Worm (Caenorhabditis elegans) whole organism, midembryonic: ENCODE results near the gene cul-6.

ENCODE experiments used
- T22C8.4 ChIP-seq: fragments of 200-800 bp; sonication (Bioruptor generic); IDR thresholded peaks from 2 replicates; pipeline ENCODE4 v1.3.6; 2022; ENCODE audit warnings: missing genetic modification characterization, missing compliant biosample characterization
- cog-1 ChIP-seq: sonication (generic microtip); optimal IDR thresholded peaks from 2 replicates; lab custom pipeline; 2016; ENCODE audit warnings: missing genetic modification characterization, missing compliant biosample characterization
- flt-1 ChIP-seq: fragments of 200-800 bp; sonication (Bioruptor generic); IDR thresholded peaks from 2 replicates; pipeline ENCODE4 v1.3.6; 2022; ENCODE audit warnings: missing genetic modification characterization, missing compliant biosample characterization
- klf-2 ChIP-seq: fragments of 200-800 bp; sonication (Bioruptor generic); conservative IDR thresholded peaks from 2 replicates; pipeline ENCODE4 v1.3.6; 2022; ENCODE audit warnings: missing genetic modification reagents, missing genetic modification characterization, missing compliant biosample characterization
- med-1 ChIP-seq: sonication (generic microtip); optimal IDR thresholded peaks from 2 replicates; lab custom pipeline; 2017; ENCODE audit warnings: missing genetic modification characterization, mild to moderate bottlenecking, missing compliant biosample characterization, antibody characterized with exemption, missing genetic modification reagents; ENCODE audit not compliant: insufficient read depth
- ref-1 ChIP-seq: fragments of 200-800 bp; sonication (Bioruptor generic); conservative IDR thresholded peaks from 2 replicates; pipeline ENCODE4 v1.3.6; 2022; ENCODE audit warnings: missing genetic modification reagents, missing genetic modification characterization, missing compliant biosample characterization
- tab-1 ChIP-seq: fragments of 200-800 bp; sonication (Bioruptor generic); IDR thresholded peaks from 2 replicates; pipeline ENCODE4 v1.3.6; 2022; ENCODE audit warnings: missing genetic modification characterization, missing compliant biosample characterization
- ztf-23 ChIP-seq: fragments of 200-800 bp; sonication (Bioruptor generic); IDR thresholded peaks from 2 replicates; pipeline ENCODE4 v1.3.6; 2022; ENCODE audit warnings: missing genetic modification reagents, missing genetic modification characterization, missing compliant biosample characterization
- ztf-29 ChIP-seq: fragments of 200-800 bp; sonication (Bioruptor generic); IDR thresholded peaks from 2 replicates; pipeline ENCODE4 v1.3.6; 2022; ENCODE audit warnings: missing genetic modification reagents, missing genetic modification characterization, missing compliant biosample characterization

Gene cul-6

ce11 chrIV:12560568-12560967 lies 29.7 kb downstream of the cul-6 start, which contains the start of gene snb-7:
Gene snb-7, plus strand, starts transcription at chrIV:12560868.
- TF ChIP-seq ref-1 (GFP tag; lab: Robert Waterston, UW) (no peak), tab-1 (GFP tag; lab: Robert Waterston, UW) (no peak), ztf-29 (GFP tag; lab: Robert Waterston, UW) (no peak), T22C8.4 (GFP tag; lab: Robert Waterston, UW) (no peak), ztf-23 (GFP tag; lab: Robert Waterston, UW) (no peak), med-1 (GFP tag; lab: Kevin White, UChicago) (no peak), flt-1 (GFP tag; lab: Robert Waterston, UW) (no peak)

ce11 chrIV:12558925-12559450 lies 31.3 kb downstream of the cul-6 start, which contains the start of the genes ZK795.2 and ZK795.3:
Gene ZK795.2, minus strand, starts transcription at chrIV:12558975.
Gene ZK795.3, plus strand, starts transcription at chrIV:12559365.
- TF ChIP-seq tab-1 (GFP tag; lab: Robert Waterston, UW) = no peak
- no peak for TF ChIP-seq med-1 (GFP tag; lab: Kevin White, UChicago)
- no peak for TF ChIP-seq ztf-23 (GFP tag; lab: Robert Waterston, UW)
- no peak for TF ChIP-seq flt-1 (GFP tag; lab: Robert Waterston, UW)
- no peak for TF ChIP-seq klf-2 (GFP tag; lab: Robert Waterston, UW)
- TF ChIP-seq ref-1 (GFP tag; lab: Robert Waterston, UW) = no peak
- TF ChIP-seq T22C8.4 (GFP tag; lab: Robert Waterston, UW) = no peak
- TF ChIP-seq ztf-29 (GFP tag; lab: Robert Waterston, UW) = no peak
- TF ChIP-seq cog-1 = no peak

- TF ChIP-seq ztf-29 (GFP tag; lab: Robert Waterston, UW) = no peak
- no peak for TF ChIP-seq cog-1
- TF ChIP-seq T22C8.4 (GFP tag; lab: Robert Waterston, UW) = no peak
- no peak for TF ChIP-seq med-1 (GFP tag; lab: Kevin White, UChicago)
Observed at ce11 chrIV:12551944-12552343, 38.3 kb downstream of the cul-6 start.

- TF ChIP-seq cog-1 (no peak), klf-2 (GFP tag; lab: Robert Waterston, UW) (no peak), tab-1 (GFP tag; lab: Robert Waterston, UW) (no peak), flt-1 (GFP tag; lab: Robert Waterston, UW) (no peak), ref-1 (GFP tag; lab: Robert Waterston, UW) (no peak), ztf-23 (GFP tag; lab: Robert Waterston, UW) (no peak), med-1 (GFP tag; lab: Kevin White, UChicago) (no peak), T22C8.4 (GFP tag; lab: Robert Waterston, UW) (no peak), ztf-29 (GFP tag; lab: Robert Waterston, UW) (no peak)
Observed at ce11 chrIV:12549014-12549413, 41.2 kb downstream of the cul-6 start.

- TF ChIP-seq ztf-23 (GFP tag; lab: Robert Waterston, UW) = no peak
- no peak for TF ChIP-seq med-1 (GFP tag; lab: Kevin White, UChicago)
- TF ChIP-seq tab-1 (GFP tag; lab: Robert Waterston, UW) = no peak
- TF ChIP-seq ref-1 (GFP tag; lab: Robert Waterston, UW) = no peak
- TF ChIP-seq ztf-29 (GFP tag; lab: Robert Waterston, UW) = no peak
- TF ChIP-seq klf-2 (GFP tag; lab: Robert Waterston, UW) = no peak
- TF ChIP-seq flt-1 (GFP tag; lab: Robert Waterston, UW) = no peak
- no peak for TF ChIP-seq cog-1
- no peak for TF ChIP-seq T22C8.4 (GFP tag; lab: Robert Waterston, UW)
Observed at ce11 chrIV:12547824-12548223, 42.4 kb downstream of the cul-6 start, which contains the start of gene ipmk-1. Gene ipmk-1, plus strand, starts transcription at chrIV:12548124.

- no peak for TF ChIP-seq med-1 (GFP tag; lab: Kevin White, UChicago)
- no peak for TF ChIP-seq tab-1 (GFP tag; lab: Robert Waterston, UW)
- TF ChIP-seq cog-1 = no peak
- TF ChIP-seq ztf-29 (GFP tag; lab: Robert Waterston, UW) = no peak
- no peak for TF ChIP-seq flt-1 (GFP tag; lab: Robert Waterston, UW)
- no peak for TF ChIP-seq ref-1 (GFP tag; lab: Robert Waterston, UW)
- no peak for TF ChIP-seq klf-2 (GFP tag; lab: Robert Waterston, UW)
- no peak for TF ChIP-seq T22C8.4 (GFP tag; lab: Robert Waterston, UW)
- TF ChIP-seq ztf-23 (GFP tag; lab: Robert Waterston, UW) = no peak
Observed at ce11 chrIV:12545902-12546301, 44.3 kb downstream of the cul-6 start.

ce11 chrIV:12545393-12545792 lies 44.9 kb downstream of the cul-6 start:
- TF ChIP-seq ztf-29 (GFP tag; lab: Robert Waterston, UW) (no peak), ztf-23 (GFP tag; lab: Robert Waterston, UW) (no peak), med-1 (GFP tag; lab: Kevin White, UChicago) (no peak), cog-1 (no peak), tab-1 (GFP tag; lab: Robert Waterston, UW) (no peak), T22C8.4 (GFP tag; lab: Robert Waterston, UW) (no peak), klf-2 (GFP tag; lab: Robert Waterston, UW) (no peak), ref-1 (GFP tag; lab: Robert Waterston, UW) (no peak), flt-1 (GFP tag; lab: Robert Waterston, UW) (no peak)

ce11 chrIV:12544624-12545023 lies 45.6 kb downstream of the cul-6 start:
- TF ChIP-seq flt-1 (GFP tag; lab: Robert Waterston, UW) = 0 out of 2 replicates have a peak, but pooled peaks have one; percentile 43
- TF ChIP-seq med-1 (GFP tag; lab: Kevin White, UChicago) = no peak

ce11 chrIV:12542011-12542410 lies 48.2 kb downstream of the cul-6 start, which contains the start of gene ham-1:
Gene ham-1, plus strand, starts transcription at chrIV:12542183.
- no peak for TF ChIP-seq cog-1
- no peak for TF ChIP-seq flt-1 (GFP tag; lab: Robert Waterston, UW)
- TF ChIP-seq tab-1 (GFP tag; lab: Robert Waterston, UW) = no peak
- no peak for TF ChIP-seq ztf-29 (GFP tag; lab: Robert Waterston, UW)
- no peak for TF ChIP-seq med-1 (GFP tag; lab: Kevin White, UChicago)
- no peak for TF ChIP-seq T22C8.4 (GFP tag; lab: Robert Waterston, UW)
- TF ChIP-seq ref-1 (GFP tag; lab: Robert Waterston, UW) = no peak
- no peak for TF ChIP-seq klf-2 (GFP tag; lab: Robert Waterston, UW)
- no peak for TF ChIP-seq ztf-23 (GFP tag; lab: Robert Waterston, UW)
